Worm (Caenorhabditis elegans) whole organism, L1 larva: ENCODE measurements around the gene VY10G11R.1.

Experiments used
- C04F5.9 ChIP-seq: sonication (generic microtip); optimal IDR thresholded peaks from 2 replicates; lab custom pipeline; 2016; ENCODE audit warnings: missing genetic modification characterization, missing compliant biosample characterization
- C16A3.4 ChIP-seq: fragments of 150-350 bp; optimal IDR thresholded peaks from 2 replicates; lab custom pipeline; 2014; ENCODE audit warnings: missing biosample characterization, missing genetic modification characterization
- F16B12.6 ChIP-seq: fragments of 150-350 bp; optimal IDR thresholded peaks from 2 replicates; lab custom pipeline; 2014; ENCODE audit warnings: missing biosample characterization, missing genetic modification characterization
- Y116A8C.19 ChIP-seq: sonication (generic microtip); optimal IDR thresholded peaks from 2 replicates; lab custom pipeline; 2016; ENCODE audit warnings: missing compliant biosample characterization, missing genetic modification characterization, borderline replicate concordance
- aly-2 ChIP-seq: fragments of 150-350 bp; optimal IDR thresholded peaks from 2 replicates; lab custom pipeline; 2014; ENCODE audit warnings: missing biosample characterization, missing genetic modification characterization
- ama-1 ChIP-seq: fragments of 150-350 bp; optimal IDR thresholded peaks from 2 replicates; lab custom pipeline; 2014
- blmp-1 ChIP-seq: fragments of 150-350 bp; optimal IDR thresholded peaks from 2 replicates; lab custom pipeline; 2014; ENCODE audit warnings: missing biosample characterization, missing genetic modification characterization
- ceh-63 ChIP-seq: fragments of 200-800 bp; sonication (Bioruptor generic); optimal IDR thresholded peaks from 2 replicates; lab custom pipeline; 2018; ENCODE audit warnings: mild to moderate bottlenecking, missing genetic modification characterization, missing compliant biosample characterization
- ceh-82 ChIP-seq, 3 experiments: fragments of 150-350 bp in 1 of 3; sonication (generic microtip) in 2 of 3; optimal IDR thresholded peaks; 2 replicates each; lab custom pipeline; 2014 to 2017; ENCODE audit warnings: missing biosample characterization in 3 of 3, missing genetic modification characterization in 3 of 3
- ceh-88 ChIP-seq: fragments of 200-800 bp; sonication (Bioruptor generic); IDR thresholded peaks from 2 replicates; pipeline ENCODE4 v1.3.6; 2022; ENCODE audit warnings: missing genetic modification characterization, missing compliant biosample characterization
- ces-1 ChIP-seq: fragments of 150-350 bp; optimal IDR thresholded peaks from 2 replicates; lab custom pipeline; 2014; ENCODE audit warnings: missing biosample characterization, missing genetic modification reagents, missing genetic modification characterization
- dpl-1 ChIP-seq, 3 experiments: fragments of 150-350 bp in 2 of 3; sonication (generic microtip) in 1 of 3; optimal IDR thresholded peaks; 2 replicates each; lab custom pipeline; 2014 to 2017; ENCODE audit warnings: missing biosample characterization in 3 of 3, missing genetic modification characterization in 3 of 3, missing genetic modification reagents in 3 of 3
- dsc-1 ChIP-seq: sonication (generic microtip); optimal IDR thresholded peaks from 2 replicates; lab custom pipeline; 2016; ENCODE audit warnings: mild to moderate bottlenecking, missing genetic modification characterization, missing compliant biosample characterization
- efl-1 ChIP-seq, 4 experiments: fragments of 150-350 bp; optimal IDR thresholded peaks in 3 of 4; peaks in 1 of 4; 1 replicate in 1 of 4; 2 replicates in 3 of 4; lab custom pipeline; 2014; ENCODE audit warnings: missing biosample characterization in 2 of 4, missing genetic modification characterization in 2 of 4, missing genetic modification reagents in 2 of 4
- egl-27 ChIP-seq, 2 experiments: fragments of 150-350 bp in 1 of 2; sonication (generic microtip); optimal IDR thresholded peaks; 3 replicates each; lab custom pipeline; 2017 to 2018; ENCODE audit warnings: missing biosample characterization in 2 of 2, missing genetic modification characterization in 2 of 2, missing genetic modification reagents in 2 of 2
- elt-2 ChIP-seq: sonication (generic microtip); optimal IDR thresholded peaks from 2 replicates; lab custom pipeline; 2016; ENCODE audit warnings: missing genetic modification characterization, mild to moderate bottlenecking, inconsistent platforms, missing compliant biosample characterization, missing genetic modification reagents
- elt-3 ChIP-seq, 6 experiments: fragments of 150-350 bp in 1 of 6; sonication (generic microtip); optimal IDR thresholded peaks; 2 replicates each; lab custom pipeline; 2017 to 2018; ENCODE audit warnings: missing biosample characterization in 6 of 6, missing genetic modification characterization in 6 of 6, inconsistent platforms in 1 of 6
- ets-5 ChIP-seq: fragments of 200-800 bp; sonication (Bioruptor generic); IDR thresholded peaks from 2 replicates; pipeline ENCODE4 v1.3.6; 2022; ENCODE audit warnings: missing genetic modification characterization, missing compliant biosample characterization
- fkh-10 ChIP-seq: sonication (generic microtip); optimal IDR thresholded peaks from 2 replicates; lab custom pipeline; 2017; ENCODE audit warnings: missing biosample characterization, missing genetic modification reagents, missing genetic modification characterization
- fkh-4 ChIP-seq: sonication (generic microtip); optimal IDR thresholded peaks from 2 replicates; lab custom pipeline; 2016; ENCODE audit warnings: missing compliant biosample characterization, missing genetic modification characterization, borderline replicate concordance
- fkh-8 ChIP-seq: sonication (generic microtip); optimal IDR thresholded peaks from 2 replicates; lab custom pipeline; 2016; ENCODE audit warnings: mild to moderate bottlenecking, missing genetic modification characterization, missing compliant biosample characterization
- hlh-4 ChIP-seq: sonication (generic microtip); optimal IDR thresholded peaks from 2 replicates; lab custom pipeline; 2016; ENCODE audit warnings: mild to moderate bottlenecking, missing genetic modification characterization, missing compliant biosample characterization
- isw-1 ChIP-seq: fragments of 200-800 bp; sonication (Bioruptor generic); IDR thresholded peaks from 2 replicates; pipeline ENCODE4 v1.3.6; 2022; ENCODE audit warnings: missing genetic modification characterization, missing compliant biosample characterization
- jun-1 ChIP-seq: fragments of 150-350 bp; optimal IDR thresholded peaks from 2 replicates; lab custom pipeline; 2014; ENCODE audit warnings: missing biosample characterization, missing genetic modification reagents, missing genetic modification characterization
- lin-13 ChIP-seq: fragments of 150-350 bp; optimal IDR thresholded peaks from 2 replicates; lab custom pipeline; 2014; ENCODE audit warnings: missing biosample characterization, missing genetic modification reagents, missing genetic modification characterization
- lin-14 ChIP-seq: fragments of 200-800 bp; sonication (Bioruptor generic); optimal IDR thresholded peaks from 2 replicates; lab custom pipeline; 2018; ENCODE audit warnings: mild to moderate bottlenecking, missing genetic modification characterization, moderate library complexity, missing compliant biosample characterization
- lin-15B ChIP-seq: fragments of 150-350 bp; sonication (generic microtip); optimal IDR thresholded peaks from 3 replicates; lab custom pipeline; 2014; ENCODE audit warnings: missing biosample characterization, missing genetic modification characterization
- lin-35 ChIP-seq, 2 experiments: fragments of 150-350 bp; optimal IDR thresholded peaks; 2 replicates each; lab custom pipeline; 2014; ENCODE audit warnings: missing biosample characterization in 2 of 2, missing genetic modification characterization in 2 of 2, missing genetic modification reagents in 2 of 2
- lsy-2 ChIP-seq, 2 experiments: fragments of 150-350 bp; optimal IDR thresholded peaks; 2 replicates each; lab custom pipeline; 2014; ENCODE audit warnings: missing biosample characterization in 2 of 2, missing genetic modification characterization in 2 of 2
- nhr-19 ChIP-seq: fragments of 200-800 bp; sonication (Bioruptor generic); conservative IDR thresholded peaks from 2 replicates; pipeline ENCODE4 v1.3.6; 2022; ENCODE audit warnings: missing genetic modification characterization, missing compliant biosample characterization
- nhr-237 ChIP-seq: fragments of 150-350 bp; optimal IDR thresholded peaks from 2 replicates; lab custom pipeline; 2014; ENCODE audit warnings: missing biosample characterization, missing genetic modification characterization
- nhr-47 ChIP-seq: sonication (generic microtip); optimal IDR thresholded peaks from 2 replicates; lab custom pipeline; 2016; ENCODE audit warnings: mild to moderate bottlenecking, missing genetic modification characterization, moderate library complexity, missing compliant biosample characterization
- nhr-71 ChIP-seq: sonication (generic microtip); optimal IDR thresholded peaks from 2 replicates; lab custom pipeline; 2016; ENCODE audit warnings: mild to moderate bottlenecking, missing genetic modification characterization, moderate library complexity, missing compliant biosample characterization
- nhr-76 ChIP-seq: sonication (generic microtip); optimal IDR thresholded peaks from 2 replicates; lab custom pipeline; 2017; ENCODE audit warnings: missing biosample characterization, missing genetic modification characterization
- nhr-77 ChIP-seq: fragments of 150-350 bp; optimal IDR thresholded peaks from 2 replicates; lab custom pipeline; 2014; ENCODE audit warnings: missing biosample characterization, missing genetic modification characterization
- nhr-84 ChIP-seq: sonication (generic microtip); optimal IDR thresholded peaks from 2 replicates; lab custom pipeline; 2017; ENCODE audit warnings: missing biosample characterization, missing genetic modification characterization
- nhr-85 ChIP-seq: sonication (generic microtip); peaks from one replicate; lab custom pipeline; 2016; ENCODE audit warnings: missing genetic modification characterization, inconsistent platforms, missing compliant biosample characterization
- pag-3 ChIP-seq: sonication (generic microtip); optimal IDR thresholded peaks from 2 replicates; lab custom pipeline; 2017; ENCODE audit warnings: missing genetic modification characterization, mild to moderate bottlenecking, missing compliant biosample characterization, antibody characterized with exemption, borderline replicate concordance; ENCODE audit not compliant: insufficient read depth
- pqm-1 ChIP-seq: sonication (generic microtip); optimal IDR thresholded peaks from 3 replicates; lab custom pipeline; 2017; ENCODE audit warnings: missing biosample characterization, missing genetic modification characterization
- rnt-1 ChIP-seq: sonication (generic microtip); optimal IDR thresholded peaks from 2 replicates; lab custom pipeline; 2016; ENCODE audit warnings: mild to moderate bottlenecking, missing genetic modification characterization, moderate library complexity, missing compliant biosample characterization
- skn-1 ChIP-seq: fragments of 150-350 bp; optimal IDR thresholded peaks from 2 replicates; lab custom pipeline; 2014; ENCODE audit warnings: missing biosample characterization, missing genetic modification characterization
- sox-4 ChIP-seq: sonication (generic microtip); optimal IDR thresholded peaks from 2 replicates; lab custom pipeline; 2016; ENCODE audit warnings: missing genetic modification characterization, missing compliant biosample characterization
- sptf-1 ChIP-seq: fragments of 150-350 bp; optimal IDR thresholded peaks from 2 replicates; lab custom pipeline; 2014; ENCODE audit warnings: missing biosample characterization, missing genetic modification characterization
- sup-37 ChIP-seq: fragments of 200-800 bp; sonication (Bioruptor generic); optimal IDR thresholded peaks from 2 replicates; lab custom pipeline; 2018; ENCODE audit warnings: mild to moderate bottlenecking, missing genetic modification characterization, missing compliant biosample characterization
- swsn-7 ChIP-seq: sonication (generic microtip); optimal IDR thresholded peaks from 2 replicates; lab custom pipeline; 2016; ENCODE audit warnings: missing genetic modification characterization, missing compliant biosample characterization
- tlp-1 ChIP-seq: fragments of 150-350 bp; optimal IDR thresholded peaks from 2 replicates; lab custom pipeline; 2014; ENCODE audit warnings: missing biosample characterization, missing genetic modification characterization
- unc-130 ChIP-seq: fragments of 150-350 bp; optimal IDR thresholded peaks from 2 replicates; lab custom pipeline; 2017; ENCODE audit warnings: missing biosample characterization, missing genetic modification characterization, inconsistent platforms
- unc-30 ChIP-seq: sonication (generic microtip); optimal IDR thresholded peaks from 2 replicates; lab custom pipeline; 2017; ENCODE audit warnings: missing biosample characterization, missing genetic modification characterization
- unc-62 ChIP-seq: fragments of 150-350 bp; optimal IDR thresholded peaks from 2 replicates; lab custom pipeline; 2014; ENCODE audit warnings: missing biosample characterization, missing genetic modification reagents, missing genetic modification characterization
- unc-86 ChIP-seq: sonication (generic microtip); optimal IDR thresholded peaks from 2 replicates; lab custom pipeline; 2016; ENCODE audit warnings: missing genetic modification characterization, missing compliant biosample characterization
- vab-15 ChIP-seq: sonication (generic microtip); optimal IDR thresholded peaks from 2 replicates; lab custom pipeline; 2017; ENCODE audit warnings: missing genotype, mild to moderate bottlenecking, missing genetic modification characterization, missing compliant biosample characterization
- zag-1 ChIP-seq: fragments of 150-350 bp; optimal IDR thresholded peaks from 2 replicates; lab custom pipeline; 2014; ENCODE audit warnings: missing biosample characterization, missing genetic modification characterization
- zip-4 ChIP-seq: fragments of 200-800 bp; sonication (Bioruptor generic); optimal IDR thresholded peaks from 2 replicates; lab custom pipeline; 2018; ENCODE audit warnings: mild to moderate bottlenecking, missing genetic modification characterization, moderate library complexity, missing compliant biosample characterization

Gene VY10G11R.1

ce11 chrIV:16492327-16492726 lies 21.5 kb upstream of the VY10G11R.1 start:
- no peak for TF ChIP-seq lin-15B (tag; lab: Kevin White, UChicago)
- TF ChIP-seq swsn-7 (tag; lab: Kevin White, UChicago) = peak; percentile 89
- peak; percentile 70 to 87 for TF ChIP-seq efl-1 (optimal IDR thresholded peaks at IDR 0.05; lab: Kevin White, UChicago)
- peak in 1 of 2 experiments; percentile 32 for TF ChIP-seq efl-1 (GFP tag; optimal IDR thresholded peaks at IDR 0.05 in 1 of 2; lab: Kevin White, UChicago)
- TF ChIP-seq unc-62 (GFP tag; lab: Kevin White, UChicago) = no peak
- no peak for TF ChIP-seq elt-3 (tag; optimal IDR thresholded peaks at IDR 0.05; lab: Kevin White, UChicago)
- TF ChIP-seq pag-3 (tag; lab: Kevin White, UChicago) = no peak
- TF ChIP-seq zip-4 (GFP tag; lab: Kevin White, UChicago) = no peak
- no peak for TF ChIP-seq nhr-76 (tag; lab: Kevin White, UChicago)
- no peak for TF ChIP-seq zag-1 (tag; lab: Kevin White, UChicago)
- TF ChIP-seq isw-1 = peak; percentile 61
- TF ChIP-seq F16B12.6 = no peak
- TF ChIP-seq nhr-19 = peak; percentile 74
- peak; percentile 88 for TF ChIP-seq jun-1 (tag; lab: Kevin White, UChicago)
- peak; percentile 74 to 86 for TF ChIP-seq lsy-2 (tag; optimal IDR thresholded peaks at IDR 0.05; lab: Kevin White, UChicago)
- TF ChIP-seq sptf-1 (tag; lab: Kevin White, UChicago) = no peak
- no peak for TF ChIP-seq pqm-1 (tag; lab: Kevin White, UChicago)
- no peak for TF ChIP-seq tlp-1 (tag; lab: Kevin White, UChicago)
- TF ChIP-seq nhr-71 (tag; lab: Kevin White, UChicago) = peak; percentile 95
- TF ChIP-seq unc-30 = no peak
- peak; percentile 36 for TF ChIP-seq fkh-4 (tag; lab: Kevin White, UChicago)
- TF ChIP-seq sup-37 = no peak
- TF ChIP-seq ces-1 (GFP tag; lab: Kevin White, UChicago) = no peak
- no peak for TF ChIP-seq unc-130 (tag; lab: Kevin White, UChicago)
- no peak for TF ChIP-seq aly-2 (tag; lab: Kevin White, UChicago)
- no peak for TF ChIP-seq ets-5
- TF ChIP-seq nhr-85 (tag; lab: Kevin White, UChicago) = peak; percentile 91
- TF ChIP-seq unc-86 (tag; lab: Kevin White, UChicago) = peak; percentile 86
- peak; percentile 64 for TF ChIP-seq sox-4
- no peak for TF ChIP-seq fkh-10 (GFP tag; lab: Kevin White, UChicago)
- peak; percentile 47 for TF ChIP-seq elt-2 (tag; lab: Kevin White, UChicago)
- TF ChIP-seq dpl-1 (GFP tag; optimal IDR thresholded peaks at IDR 0.05; lab: Kevin White, UChicago) = peak in 2 of 3 experiments; percentile 34 to 40
- peak; percentile 59 for TF ChIP-seq dsc-1 (tag; lab: Kevin White, UChicago)
- TF ChIP-seq rnt-1 (tag; lab: Kevin White, UChicago) = peak; percentile 91
- peak; percentile 69 for TF ChIP-seq nhr-77 (tag; lab: Kevin White, UChicago)
- TF ChIP-seq C04F5.9 = peak; percentile 10
- peak; percentile 80 for TF ChIP-seq blmp-1 (tag; lab: Kevin White, UChicago)
- TF ChIP-seq ceh-88 (GFP tag; lab: Robert Waterston, UW) = peak; percentile 43; the same call in 1 of the 2 replicates
- no peak for TF ChIP-seq ama-1
- no peak for TF ChIP-seq ceh-63 (GFP tag; lab: Kevin White, UChicago)
- no peak for TF ChIP-seq Y116A8C.19 (tag; lab: Kevin White, UChicago)
- no peak for TF ChIP-seq hlh-4
- peak; percentile 37 for TF ChIP-seq nhr-237 (tag; lab: Kevin White, UChicago)
- TF ChIP-seq lin-35 (GFP tag; optimal IDR thresholded peaks at IDR 0.05; lab: Kevin White, UChicago) = peak; percentile 68 to 73
- peak; percentile 58 for TF ChIP-seq C16A3.4 (tag; lab: Kevin White, UChicago)
- no peak for TF ChIP-seq nhr-84 (tag; lab: Kevin White, UChicago)
- TF ChIP-seq vab-15 (tag; lab: Kevin White, UChicago) = no peak
- peak; percentile 55 for TF ChIP-seq skn-1 (tag; lab: Kevin White, UChicago)
- peak; percentile 55 for TF ChIP-seq lin-13 (GFP tag; lab: Kevin White, UChicago)
- TF ChIP-seq ceh-82 (tag; optimal IDR thresholded peaks at IDR 0.05; lab: Kevin White, UChicago) = peak; percentile 71 to 94 (median 85)
- TF ChIP-seq lin-14 (GFP tag; lab: Kevin White, UChicago) = peak; percentile 96
- peak; percentile 89 for TF ChIP-seq fkh-8 (tag; lab: Kevin White, UChicago)
- TF ChIP-seq nhr-47 (tag; lab: Kevin White, UChicago) = peak; percentile 87
- peak in 1 of 2 experiments; percentile 14 for TF ChIP-seq egl-27 (tag; optimal IDR thresholded peaks at IDR 0.05; lab: Kevin White, UChicago)
